Fruit fly (Drosophila melanogaster) whole organism, adult: ENCODE data around the gene NTPase.

Experiments used
- CG12768 ChIP-seq: fragments of 200-800 bp; sonication (Bioruptor generic); optimal IDR thresholded peaks from 2 replicates; lab custom pipeline; 2017; ENCODE audit warnings: missing biosample characterization, missing genetic modification characterization, mild to moderate bottlenecking, moderate library complexity, missing genetic modification reagents
- CG1620 ChIP-seq: fragments of 200-800 bp; sonication (Bioruptor generic); optimal IDR thresholded peaks from 2 replicates; lab custom pipeline; 2016; ENCODE audit warnings: missing biosample characterization, missing genetic modification characterization
- CG7045 ChIP-seq: fragments of 200-800 bp; sonication (Bioruptor generic); optimal IDR thresholded peaks from 2 replicates; lab custom pipeline; 2017; ENCODE audit warnings: missing biosample characterization, mild to moderate bottlenecking, missing genetic modification characterization
- Clk ChIP-seq: fragments of 200-800 bp; sonication (Bioruptor generic); optimal IDR thresholded peaks from 2 replicates; lab custom pipeline; 2017; ENCODE audit warnings: missing biosample characterization, missing genetic modification characterization
- Crg-1 ChIP-seq: fragments of 200-800 bp; sonication (Bioruptor generic); optimal IDR thresholded peaks from 2 replicates; lab custom pipeline; 2016; ENCODE audit warnings: missing biosample characterization, missing genetic modification characterization
- Mnt ChIP-seq: fragments of 200-800 bp; sonication (Bioruptor generic); optimal IDR thresholded peaks from 2 replicates; lab custom pipeline; 2016; ENCODE audit warnings: missing biosample characterization, mild to moderate bottlenecking, missing genetic modification characterization
- pad ChIP-seq: fragments of 200-800 bp; sonication (Bioruptor generic); optimal IDR thresholded peaks from 3 replicates; lab custom pipeline; 2017; ENCODE audit warnings: missing biosample characterization, missing genetic modification characterization, mild to moderate bottlenecking, moderate library complexity, missing genetic modification reagents
- toe ChIP-seq: fragments of 200-800 bp; sonication (Bioruptor generic); optimal IDR thresholded peaks from 2 replicates; lab custom pipeline; 2016; ENCODE audit warnings: missing biosample characterization, missing genetic modification characterization

dm6 chr2L:2865560-2866309, 19.9 kb downstream of the NTPase start:
- no peak for TF ChIP-seq pad
- TF ChIP-seq toe (GFP tag; lab: Kevin White, UChicago): no peak
- TF ChIP-seq Mnt (GFP tag; lab: Kevin White, UChicago): no peak
- TF ChIP-seq CG12768 (GFP tag; lab: Kevin White, UChicago): no peak
- TF ChIP-seq CG1620 (GFP tag; lab: Kevin White, UChicago): no peak
- TF ChIP-seq Clk (GFP tag; lab: Kevin White, UChicago): no peak
- TF ChIP-seq Crg-1 (GFP tag; lab: Kevin White, UChicago): no peak
- TF ChIP-seq CG7045 (GFP tag; lab: Kevin White, UChicago): no peak
